Worm (Caenorhabditis elegans) whole organism, young adult: ENCODE measurements around the gene abi-1.

Experiments used
- B0019.2 ChIP-seq: fragments of 200-800 bp; sonication (Bioruptor generic); conservative IDR thresholded peaks from 2 replicates; pipeline ENCODE4 v1.3.6; 2022; ENCODE audit warnings: missing genetic modification reagents, missing genetic modification characterization, missing compliant biosample characterization
- B0035.1 ChIP-seq: sonication (generic microtip); optimal IDR thresholded peaks from 2 replicates; lab custom pipeline; 2016; ENCODE audit warnings: missing genetic modification characterization, mild to moderate bottlenecking, missing compliant biosample characterization, missing genotype, missing genetic modification reagents
- B0261.1 ChIP-seq: sonication (generic microtip); optimal IDR thresholded peaks from 2 replicates; lab custom pipeline; 2016; ENCODE audit warnings: mild to moderate bottlenecking, missing genetic modification characterization, moderate library complexity, missing compliant biosample characterization
- B0336.3 ChIP-seq: fragments of 200-800 bp; sonication (Bioruptor generic); IDR thresholded peaks from 2 replicates; pipeline ENCODE4 v1.3.6; 2022; ENCODE audit warnings: missing genetic modification characterization, missing compliant biosample characterization
- C06A6.2 ChIP-seq: fragments of 200-800 bp; sonication (Bioruptor generic); conservative IDR thresholded peaks from 2 replicates; pipeline ENCODE4 v1.3.6; 2022; ENCODE audit warnings: missing genetic modification characterization, missing compliant biosample characterization
- F22D6.2 ChIP-seq: sonication (generic microtip); optimal IDR thresholded peaks from 2 replicates; lab custom pipeline; 2016; ENCODE audit warnings: mild to moderate bottlenecking, missing genetic modification characterization, missing compliant biosample characterization
- F37B4.10 ChIP-seq: fragments of 200-800 bp; sonication (Bioruptor generic); IDR thresholded peaks from 2 replicates; pipeline ENCODE4 v1.3.6; 2022; ENCODE audit warnings: missing genetic modification characterization, missing compliant biosample characterization
- F39B2.1 ChIP-seq: fragments of 200-800 bp; sonication (Bioruptor generic); IDR thresholded peaks from 2 replicates; pipeline ENCODE4 v1.3.6; 2022; ENCODE audit warnings: missing genetic modification reagents, missing genetic modification characterization, missing compliant biosample characterization
- F57A8.1 ChIP-seq: fragments of 200-800 bp; sonication (Bioruptor generic); optimal IDR thresholded peaks from 2 replicates; lab custom pipeline; 2018; ENCODE audit warnings: mild to moderate bottlenecking, missing genetic modification characterization, moderate library complexity, missing compliant biosample characterization
- K12H6.12 ChIP-seq: fragments of 200-800 bp; sonication (Bioruptor generic); optimal IDR thresholded peaks from 2 replicates; lab custom pipeline; 2018; ENCODE audit warnings: mild to moderate bottlenecking, missing genetic modification characterization, missing compliant biosample characterization
- Y53F4B.3 ChIP-seq: fragments of 200-800 bp; sonication (Bioruptor generic); IDR thresholded peaks from 2 replicates; pipeline ENCODE4 v1.3.6; 2022; ENCODE audit warnings: missing genetic modification reagents, missing genetic modification characterization, missing compliant biosample characterization
- Y53G8AR.9 ChIP-seq: fragments of 200-800 bp; sonication (Bioruptor generic); conservative IDR thresholded peaks from 2 replicates; pipeline ENCODE4 v1.3.6; 2022; ENCODE audit warnings: missing genetic modification reagents, missing genetic modification characterization, missing compliant biosample characterization
- Y67H2A.10 ChIP-seq: fragments of 200-800 bp; sonication (Bioruptor generic); conservative IDR thresholded peaks from 2 replicates; pipeline ENCODE4 v1.3.6; 2022; ENCODE audit warnings: missing genetic modification reagents, missing genetic modification characterization, missing compliant biosample characterization
- Y79H2A.3 ChIP-seq: fragments of 200-800 bp; sonication (Bioruptor generic); conservative IDR thresholded peaks from 2 replicates; pipeline ENCODE4 v1.3.6; 2022; ENCODE audit warnings: missing genetic modification reagents, missing genetic modification characterization, missing compliant biosample characterization
- ZK185.1 ChIP-seq: sonication (generic microtip); optimal IDR thresholded peaks from 2 replicates; lab custom pipeline; 2016; ENCODE audit warnings: mild to moderate bottlenecking, missing genetic modification characterization, missing compliant biosample characterization; ENCODE audit not compliant: poor library complexity, severe bottlenecking
- ama-1 ChIP-seq, 3 experiments: fragments of 150-350 bp in 1 of 3; sonication (generic microtip) in 2 of 3; optimal IDR thresholded peaks; 2 replicates each; lab custom pipeline; 2014 to 2018; ENCODE audit warnings: missing biosample characterization in 2 of 3, missing genetic modification characterization in 2 of 3, missing genetic modification reagents in 2 of 3
- attf-3 ChIP-seq: fragments of 200-800 bp; sonication (Bioruptor generic); conservative IDR thresholded peaks from 2 replicates; pipeline ENCODE4 v1.3.6; 2022; ENCODE audit warnings: missing genetic modification reagents, missing genetic modification characterization, missing compliant biosample characterization
- bed-1 ChIP-seq: fragments of 200-800 bp; sonication (Bioruptor generic); IDR thresholded peaks from 2 replicates; pipeline ENCODE4 v1.3.6; 2022; ENCODE audit warnings: missing genetic modification reagents, missing genetic modification characterization, missing compliant biosample characterization
- cebp-1 ChIP-seq, 2 experiments: fragments of 200-800 bp in 1 of 2; sonication (Bioruptor generic) in 1 of 2; sonication (generic microtip) in 1 of 2; IDR thresholded peaks in 1 of 2; optimal IDR thresholded peaks in 1 of 2; 2 replicates each; pipeline versions ENCODE4 v1.3.6 to Lab custom; 2017 to 2022; ENCODE audit warnings: missing compliant biosample characterization in 2 of 2, missing genetic modification characterization in 2 of 2, mild to moderate bottlenecking in 1 of 2, missing genetic modification reagents in 1 of 2, moderate library complexity in 1 of 2
- cebp-2 ChIP-seq: fragments of 200-800 bp; sonication (Bioruptor generic); IDR thresholded peaks from 2 replicates; pipeline ENCODE4 v1.3.6; 2022; ENCODE audit warnings: missing genetic modification characterization, missing compliant biosample characterization
- ceh-27 ChIP-seq: fragments of 200-800 bp; sonication (Bioruptor generic); optimal IDR thresholded peaks from 2 replicates; lab custom pipeline; 2018; ENCODE audit warnings: mild to moderate bottlenecking, missing genetic modification characterization, moderate library complexity, missing compliant biosample characterization
- ceh-58 ChIP-seq: fragments of 200-800 bp; sonication (Bioruptor generic); IDR thresholded peaks from 2 replicates; pipeline ENCODE4 v1.3.6; 2022; ENCODE audit warnings: missing genetic modification characterization, missing compliant biosample characterization
- chd-7 ChIP-seq: sonication (generic microtip); optimal IDR thresholded peaks from 2 replicates; lab custom pipeline; 2016; ENCODE audit warnings: mild to moderate bottlenecking, missing genetic modification characterization, moderate library complexity, missing compliant biosample characterization
- dpl-1 ChIP-seq: fragments of 150-350 bp; optimal IDR thresholded peaks from 2 replicates; lab custom pipeline; 2014; ENCODE audit warnings: missing biosample characterization, missing genetic modification reagents, missing genetic modification characterization
- ekl-4 ChIP-seq: fragments of 200-800 bp; sonication (Bioruptor generic); IDR thresholded peaks from 2 replicates; pipeline ENCODE4 v1.3.6; 2022; ENCODE audit warnings: missing genetic modification reagents, missing genetic modification characterization, missing compliant biosample characterization
- fkh-3 ChIP-seq: sonication (generic microtip); optimal IDR thresholded peaks from 2 replicates; lab custom pipeline; 2016; ENCODE audit warnings: mild to moderate bottlenecking, missing genetic modification characterization, missing compliant biosample characterization
- hrde-1 ChIP-seq: sonication (generic microtip); optimal IDR thresholded peaks from 2 replicates; lab custom pipeline; 2016; ENCODE audit warnings: missing genetic modification characterization, mild to moderate bottlenecking, missing compliant biosample characterization, moderate library complexity, missing genotype, missing genetic modification reagents, borderline replicate concordance
- let-607 ChIP-seq, 2 experiments: fragments of 200-800 bp in 1 of 2; sonication (Bioruptor generic) in 1 of 2; sonication (generic microtip) in 1 of 2; optimal IDR thresholded peaks; 2 replicates each; lab custom pipeline; 2016 to 2018; ENCODE audit warnings: mild to moderate bottlenecking in 2 of 2, missing compliant biosample characterization in 2 of 2, missing genetic modification characterization in 2 of 2, moderate library complexity in 2 of 2, missing genotype in 1 of 2
- lin-35 ChIP-seq, 3 experiments: fragments of 150-350 bp in 2 of 3; sonication (generic microtip) in 1 of 3; optimal IDR thresholded peaks; 2 replicates each; lab custom pipeline; 2014 to 2018; ENCODE audit warnings: missing biosample characterization in 3 of 3, missing genetic modification characterization in 3 of 3, missing genetic modification reagents in 3 of 3
- lin-40 ChIP-seq: sonication (generic microtip); optimal IDR thresholded peaks from 2 replicates; lab custom pipeline; 2016; ENCODE audit warnings: missing genetic modification characterization, mild to moderate bottlenecking, missing compliant biosample characterization, missing genotype, missing genetic modification reagents
- madf-10 ChIP-seq: sonication (generic microtip); optimal IDR thresholded peaks from 2 replicates; lab custom pipeline; 2016; ENCODE audit warnings: mild to moderate bottlenecking, missing genetic modification characterization, missing compliant biosample characterization
- mel-28 ChIP-seq: sonication (generic microtip); optimal IDR thresholded peaks from 2 replicates; lab custom pipeline; 2016; ENCODE audit warnings: borderline replicate concordance, mild to moderate bottlenecking, missing genetic modification characterization, missing compliant biosample characterization
- mxl-1 ChIP-seq: sonication (generic microtip); optimal IDR thresholded peaks from 2 replicates; lab custom pipeline; 2016; ENCODE audit warnings: missing genetic modification characterization, missing compliant biosample characterization
- nfya-2 ChIP-seq: fragments of 200-800 bp; sonication (Bioruptor generic); IDR thresholded peaks from 2 replicates; pipeline ENCODE4 v1.3.6; 2022; ENCODE audit warnings: missing genetic modification reagents, missing genetic modification characterization, missing compliant biosample characterization
- nhr-80 ChIP-seq: sonication (generic microtip); optimal IDR thresholded peaks from 2 replicates; lab custom pipeline; 2016; ENCODE audit warnings: missing genetic modification characterization, missing compliant biosample characterization
- pbrm-1 ChIP-seq: fragments of 200-800 bp; sonication (Bioruptor generic); IDR thresholded peaks from 2 replicates; pipeline ENCODE4 v1.3.6; 2022; ENCODE audit warnings: missing genetic modification reagents, missing genetic modification characterization, missing compliant biosample characterization
- rcor-1 ChIP-seq: fragments of 200-800 bp; sonication (Bioruptor generic); IDR thresholded peaks from 2 replicates; pipeline ENCODE4 v1.3.6; 2022; ENCODE audit warnings: missing genetic modification reagents, missing genetic modification characterization, missing compliant biosample characterization
- repo-1 ChIP-seq: sonication (generic microtip); optimal IDR thresholded peaks from 2 replicates; lab custom pipeline; 2017; ENCODE audit warnings: mild to moderate bottlenecking, missing genetic modification characterization, missing compliant biosample characterization
- sea-2 ChIP-seq: fragments of 200-800 bp; sonication (Bioruptor generic); IDR thresholded peaks from 2 replicates; pipeline ENCODE4 v1.3.6; 2022; ENCODE audit warnings: missing genetic modification characterization, missing compliant biosample characterization
- snpc-1.1 ChIP-seq: sonication (generic microtip); optimal IDR thresholded peaks from 2 replicates; lab custom pipeline; 2017; ENCODE audit warnings: missing genetic modification characterization, mild to moderate bottlenecking, missing compliant biosample characterization, antibody characterized with exemption, moderate library complexity, missing genotype, missing genetic modification reagents; ENCODE audit not compliant: insufficient read depth
- snpc-3.4 ChIP-seq: sonication (generic microtip); optimal IDR thresholded peaks from 2 replicates; lab custom pipeline; 2017; ENCODE audit warnings: missing genetic modification characterization, mild to moderate bottlenecking, missing compliant biosample characterization, antibody characterized with exemption, moderate library complexity, missing genotype, missing genetic modification reagents
- tbx-9 ChIP-seq: sonication (generic microtip); optimal IDR thresholded peaks from 2 replicates; lab custom pipeline; 2016; ENCODE audit warnings: borderline replicate concordance, missing genetic modification characterization, inconsistent platforms, missing compliant biosample characterization
- unc-62 ChIP-seq: fragments of 150-350 bp; optimal IDR thresholded peaks from 2 replicates; lab custom pipeline; 2014; ENCODE audit warnings: missing biosample characterization, missing genetic modification reagents, missing genetic modification characterization
- zim-3 ChIP-seq: sonication (generic microtip); optimal IDR thresholded peaks from 2 replicates; lab custom pipeline; 2017; ENCODE audit warnings: mild to moderate bottlenecking, missing genetic modification characterization, moderate library complexity, missing compliant biosample characterization
- ztf-22 ChIP-seq: fragments of 200-800 bp; sonication (Bioruptor generic); optimal IDR thresholded peaks from 2 replicates; lab custom pipeline; 2018; ENCODE audit warnings: mild to moderate bottlenecking, missing genetic modification characterization, moderate library complexity, missing compliant biosample characterization
- ztf-28 ChIP-seq: fragments of 200-800 bp; sonication (Bioruptor generic); IDR thresholded peaks from 2 replicates; pipeline ENCODE4 v1.3.6; 2022; ENCODE audit warnings: missing genetic modification reagents, missing genetic modification characterization, missing compliant biosample characterization

The abi-1 gene

DNA sequence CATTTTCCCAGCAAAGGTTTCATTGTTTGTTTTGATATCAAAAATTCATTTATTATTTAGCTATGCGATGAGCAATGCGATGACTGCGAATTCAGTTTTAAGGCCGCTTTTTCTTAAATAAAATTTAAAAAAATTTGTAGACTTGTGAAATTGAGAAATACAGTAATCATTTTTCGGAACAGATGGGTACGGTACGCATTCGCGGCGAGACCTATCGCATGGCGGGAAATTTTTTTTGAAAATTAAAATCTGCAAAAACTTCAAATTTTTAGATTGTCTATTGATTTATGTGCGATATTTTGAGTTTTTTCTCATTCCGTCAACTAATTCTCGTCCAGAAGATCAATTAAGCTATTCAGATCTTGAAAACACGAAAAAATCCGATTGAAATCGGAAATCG, 29.0 kb downstream of the abi-1 start (continued):
- TF ChIP-seq ceh-58 (GFP tag; lab: Robert Waterston, UW) = no peak
- peak; percentile 85 for TF ChIP-seq B0019.2 (GFP tag; lab: Robert Waterston, UW)
- no peak for TF ChIP-seq madf-10 (tag; lab: Kevin White, UChicago)
- TF ChIP-seq lin-35 (GFP tag; optimal IDR thresholded peaks at IDR 0.05; lab: Kevin White, UChicago) = peak in 2 of 3 experiments; percentile 25 to 88
- TF ChIP-seq B0261.1 (tag; lab: Kevin White, UChicago) = no peak
- no peak for TF ChIP-seq mxl-1
- no peak for TF ChIP-seq nhr-80
- TF ChIP-seq sea-2 (GFP tag; lab: Robert Waterston, UW) = no peak
- 0 out of 2 replicates have a peak, but pooled peaks have one; percentile 48 for TF ChIP-seq Y79H2A.3 (GFP tag; lab: Robert Waterston, UW)
- TF ChIP-seq C06A6.2 = no peak
- peak; percentile 77; the same call in 1 of the 2 replicates for TF ChIP-seq ekl-4 (GFP tag; lab: Robert Waterston, UW)
- no peak for TF ChIP-seq unc-62 (GFP tag; lab: Kevin White, UChicago)
- TF ChIP-seq ceh-27 (GFP tag; lab: Kevin White, UChicago) = no peak
- peak; percentile 56 for TF ChIP-seq hrde-1 (tag; lab: Kevin White, UChicago)
- TF ChIP-seq ztf-28 = no peak
- TF ChIP-seq cebp-1 (GFP tag; IDR thresholded peaks at IDR 0.05; lab: Robert Waterston, UW) = no peak
- no peak for TF ChIP-seq cebp-1 (tag; optimal IDR thresholded peaks at IDR 0.05; lab: Kevin White, UChicago)
- no peak for TF ChIP-seq mel-28 (tag; lab: Kevin White, UChicago)
- TF ChIP-seq ama-1 (optimal IDR thresholded peaks at IDR 0.05; lab: Kevin White, UChicago) = no peak
- no peak for TF ChIP-seq ama-1 (GFP tag; optimal IDR thresholded peaks at IDR 0.05; lab: Kevin White, UChicago)
- no peak for TF ChIP-seq lin-40
- TF ChIP-seq Y53G8AR.9 = peak; percentile 83
- TF ChIP-seq F22D6.2 (tag; lab: Kevin White, UChicago) = no peak
- TF ChIP-seq B0035.1 = no peak
- TF ChIP-seq fkh-3 (tag; lab: Kevin White, UChicago) = no peak
- TF ChIP-seq ztf-22 (GFP tag; lab: Kevin White, UChicago) = no peak
- TF ChIP-seq rcor-1 = peak; percentile 86
- TF ChIP-seq zim-3 = no peak
- TF ChIP-seq K12H6.12 = no peak
- TF ChIP-seq B0336.3 = peak; percentile 65
- no peak for TF ChIP-seq F39B2.1 (GFP tag; lab: Robert Waterston, UW)
- TF ChIP-seq chd-7 (tag; lab: Kevin White, UChicago) = no peak
- TF ChIP-seq let-607 (tag; optimal IDR thresholded peaks at IDR 0.05; lab: Kevin White, UChicago) = no peak
- no peak for TF ChIP-seq nfya-2 (GFP tag; lab: Robert Waterston, UW)
- no peak for TF ChIP-seq ZK185.1
- TF ChIP-seq F37B4.10 (GFP tag; lab: Robert Waterston, UW) = no peak
- no peak for TF ChIP-seq bed-1 (GFP tag; lab: Robert Waterston, UW)
- TF ChIP-seq attf-3 (GFP tag; lab: Robert Waterston, UW) = no peak
- TF ChIP-seq cebp-2 (GFP tag; lab: Robert Waterston, UW) = no peak
- TF ChIP-seq tbx-9 = no peak
- no peak for TF ChIP-seq Y53F4B.3
- peak; percentile 85 for TF ChIP-seq snpc-3.4
- no peak for TF ChIP-seq repo-1 (tag; lab: Kevin White, UChicago)
- TF ChIP-seq Y67H2A.10 (GFP tag; lab: Robert Waterston, UW) = no peak
- no peak for TF ChIP-seq F57A8.1 (GFP tag; lab: Kevin White, UChicago)
- peak; percentile 95 for TF ChIP-seq dpl-1
- peak; percentile 85 for TF ChIP-seq snpc-1.1
- peak; percentile 72; the same call in 1 of the 2 replicates for TF ChIP-seq pbrm-1 (GFP tag; lab: Robert Waterston, UW)
